Worm (Caenorhabditis elegans) whole organism, young adult: ENCODE results near the gene ZC155.2.

Experiments
- egl-44 ChIP-seq: fragments of 200-800 bp; sonication (Bioruptor generic); IDR thresholded peaks from 2 replicates; pipeline ENCODE4 v1.3.6; 2022; ENCODE audit warnings: missing genetic modification reagents, missing genetic modification characterization, missing compliant biosample characterization
- ets-4 ChIP-seq: fragments of 200-800 bp; sonication (Bioruptor generic); optimal IDR thresholded peaks from 2 replicates; lab custom pipeline; 2018; ENCODE audit warnings: mild to moderate bottlenecking, missing genetic modification characterization, missing compliant biosample characterization
- pbrm-1 ChIP-seq: fragments of 200-800 bp; sonication (Bioruptor generic); IDR thresholded peaks from 2 replicates; pipeline ENCODE4 v1.3.6; 2022; ENCODE audit warnings: missing genetic modification reagents, missing genetic modification characterization, missing compliant biosample characterization

ce11 chrIII:5229511-5230250, 10.9 kb downstream of the ZC155.2 start:
- TF ChIP-seq egl-44 (GFP tag; lab: Robert Waterston, UW) (no peak), pbrm-1 (GFP tag; lab: Robert Waterston, UW) (no peak), ets-4 (no peak)
